Fruit fly (Drosophila melanogaster) ovary, adult (tissue): ENCODE data around the gene CG7275.

Experiments
- CG17801 ChIP-seq: fragments of 200-800 bp; optimal IDR thresholded peaks from 2 replicates; lab custom pipeline; 2019; ENCODE audit warnings: missing biosample characterization, mild to moderate bottlenecking, missing genetic modification characterization, moderate library complexity; ENCODE audit not compliant: partially characterized antibody

Gene CG7275

DNA sequence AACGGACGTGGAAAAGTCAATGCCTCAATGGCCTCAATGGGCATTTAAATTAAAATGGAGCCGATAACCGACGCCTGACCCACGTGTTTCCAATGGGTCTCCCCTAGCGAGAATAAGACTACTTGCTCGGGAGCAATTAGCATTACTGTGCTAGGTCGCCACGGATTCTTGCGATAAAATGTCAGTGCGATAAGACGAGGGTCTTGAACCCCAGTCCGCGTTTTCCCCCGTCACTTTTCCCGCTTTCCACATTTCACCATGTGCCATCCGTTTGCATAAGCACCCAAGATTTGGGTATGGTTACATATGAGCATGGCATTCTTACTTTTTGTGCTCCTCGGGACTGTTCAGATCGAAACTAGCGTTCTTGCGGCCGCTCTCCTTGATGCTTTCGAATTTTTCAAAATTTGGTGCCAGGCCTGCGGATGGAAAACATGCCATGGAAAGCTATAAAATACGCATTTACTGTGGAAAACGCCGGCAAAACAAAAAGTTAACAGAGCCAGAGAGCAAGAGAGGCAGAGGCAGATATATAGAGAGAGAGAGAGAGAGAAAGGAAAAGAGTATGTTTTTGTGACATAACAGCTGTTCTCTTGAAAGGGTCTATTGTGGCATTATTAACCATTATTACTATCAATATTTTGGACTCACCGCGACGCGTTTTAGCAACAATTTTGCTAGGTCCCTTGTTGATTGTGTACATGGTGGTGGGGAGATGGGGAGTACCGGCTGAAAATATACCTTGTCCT lies 8.6 kb downstream of the CG7275 start:
- TF ChIP-seq CG17801 (GFP tag; lab: Kevin White, UChicago) = no peak

DNA sequence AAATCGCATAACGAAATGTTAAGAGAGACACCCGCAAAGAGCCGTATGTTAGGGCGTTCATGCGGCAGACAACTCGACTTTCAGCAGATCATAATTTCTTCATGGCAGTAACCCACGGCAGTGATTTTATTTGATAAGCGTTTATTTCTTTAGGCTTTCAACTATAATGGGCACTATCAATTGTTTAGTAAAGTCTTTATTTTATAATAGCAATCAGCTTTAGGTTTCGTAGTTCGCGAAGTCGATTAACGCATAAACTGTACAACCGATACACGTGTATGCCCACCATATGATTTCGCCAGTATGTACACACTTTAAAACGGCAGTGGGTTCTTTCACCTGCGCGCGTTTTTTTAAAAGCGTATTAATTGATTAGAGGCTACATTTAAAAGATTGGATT lies 9.5 kb downstream of the CG7275 start, which contains the start of gene CG7841:
CG7841 (minus strand) TSS at position 20 of the 400 bp plus-strand sequence.
- peak; percentile 99 for TF ChIP-seq CG17801 (GFP tag; lab: Kevin White, UChicago)

DNA sequence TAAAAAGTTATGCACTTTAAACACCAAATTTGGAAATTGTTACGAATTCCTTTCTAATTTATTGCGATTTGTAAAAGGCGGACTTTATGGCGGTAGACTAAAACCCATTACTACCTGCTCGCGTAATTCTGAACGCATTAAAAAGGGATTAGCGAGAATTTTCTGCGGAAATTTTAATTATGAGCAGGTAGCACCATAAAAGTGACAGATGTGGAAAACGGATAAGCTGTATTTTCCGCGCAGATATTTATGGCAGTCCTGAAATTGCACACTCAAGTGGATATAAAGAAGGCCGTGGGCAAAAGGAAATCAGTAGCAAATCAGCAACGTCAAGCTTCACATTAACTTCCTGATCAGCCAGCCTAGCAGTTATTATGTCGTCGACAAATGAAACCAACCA lies 10.0 kb downstream of the CG7275 start, which contains the start of gene Z600:
Z600 (plus strand) TSS at position 312 of the 400 bp plus-strand sequence.
- TF ChIP-seq CG17801 (GFP tag; lab: Kevin White, UChicago) = no peak

DNA sequence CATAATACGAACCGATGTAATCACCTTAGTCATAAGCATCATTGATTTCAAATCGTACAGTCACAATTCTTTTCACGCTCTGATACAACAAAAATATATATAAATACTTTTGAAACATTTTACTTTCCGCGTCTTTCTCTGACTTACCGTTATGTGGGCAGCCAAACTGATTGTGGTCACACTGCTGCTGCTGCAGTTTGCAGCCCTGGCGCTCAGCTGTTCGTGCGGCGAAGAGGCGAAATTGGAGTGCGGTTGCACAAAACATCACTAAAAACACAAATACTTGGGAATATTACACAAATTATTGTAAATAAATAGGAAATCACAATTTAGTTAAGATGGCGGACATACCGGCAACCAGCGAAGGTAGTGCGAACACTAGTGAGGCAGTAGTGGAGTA lies 10.6 kb downstream of the CG7275 start, which contains the start of the genes gdl and gdl-ORF39:
gdl (plus strand) TSS at position 48 of the 400 bp plus-strand sequence.
gdl-ORF39 (plus strand) TSS at position 48 of the 400 bp plus-strand sequence.
- no peak for TF ChIP-seq CG17801 (GFP tag; lab: Kevin White, UChicago)

DNA sequence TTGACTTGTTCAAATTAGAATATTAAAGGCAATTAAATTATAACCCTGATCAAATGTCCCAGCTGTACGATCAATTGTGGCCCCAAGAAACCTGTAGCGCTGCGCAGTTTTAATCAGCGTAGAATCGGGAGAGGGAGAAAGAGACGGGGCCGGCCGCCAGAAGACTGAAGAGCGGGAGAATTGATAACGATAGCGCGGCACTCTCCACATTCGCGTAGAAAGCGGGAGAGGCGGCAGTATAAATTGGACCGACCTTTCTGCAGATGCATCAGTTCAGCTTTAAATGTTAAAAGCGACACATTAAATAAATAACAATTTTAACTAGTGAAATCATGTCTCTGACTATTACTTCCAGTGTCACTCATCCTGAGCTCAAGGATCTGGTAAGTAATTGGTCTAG lies 12.0 kb downstream of the CG7275 start, which contains the start of gene MsrA:
MsrA (plus strand) TSS at position 266 of the 400 bp plus-strand sequence.
- peak; percentile 36 for TF ChIP-seq CG17801 (GFP tag; lab: Kevin White, UChicago)

DNA sequence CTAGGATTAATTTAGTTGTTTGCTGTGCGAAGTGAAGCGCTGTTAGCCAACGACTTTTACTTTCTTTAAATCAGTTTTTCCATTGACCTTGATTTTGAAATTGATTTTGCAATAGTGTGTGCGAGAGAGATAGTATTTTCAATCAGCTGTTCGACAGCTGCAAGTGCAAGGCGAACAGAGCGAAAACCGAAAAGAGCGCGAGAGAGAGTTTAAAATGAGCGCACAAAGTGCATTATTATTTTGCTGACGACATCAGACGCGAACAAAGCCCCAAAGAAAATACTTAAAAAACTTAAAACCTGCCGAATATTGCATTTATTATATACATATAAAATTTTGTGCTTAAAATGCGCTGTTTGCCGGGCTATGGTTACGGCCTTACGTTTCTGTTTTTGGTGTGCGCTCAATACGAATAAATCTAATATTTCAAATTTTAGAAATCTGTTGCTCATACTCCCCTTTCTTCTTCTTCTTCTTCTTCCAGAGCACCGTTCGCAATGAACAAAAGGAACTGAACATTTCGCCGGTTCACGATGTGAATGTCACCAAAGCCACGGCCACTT lies 13.0 kb downstream of the CG7275 start:
- TF ChIP-seq CG17801 (GFP tag; lab: Kevin White, UChicago) = peak; percentile 56

DNA sequence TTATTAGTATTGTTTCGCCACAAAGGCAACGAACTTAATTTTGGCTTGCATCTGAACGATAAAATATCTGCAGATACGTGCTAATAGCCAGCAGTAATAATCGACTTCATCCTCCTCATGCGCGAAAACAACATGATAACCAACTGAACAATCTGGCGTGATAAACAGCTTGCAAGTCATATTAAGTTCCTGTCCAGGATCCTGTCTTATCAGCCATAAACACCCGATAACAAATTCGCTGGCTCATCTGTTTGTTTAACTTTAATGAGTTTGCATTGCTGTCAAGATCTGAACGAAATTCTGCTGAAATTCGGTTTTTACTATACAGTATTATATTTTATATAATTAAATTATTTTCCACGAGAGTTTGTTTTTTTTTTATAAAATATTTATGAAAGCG lies 14.5 kb downstream of the CG7275 start:
- TF ChIP-seq CG17801 (GFP tag; lab: Kevin White, UChicago) = no peak

DNA sequence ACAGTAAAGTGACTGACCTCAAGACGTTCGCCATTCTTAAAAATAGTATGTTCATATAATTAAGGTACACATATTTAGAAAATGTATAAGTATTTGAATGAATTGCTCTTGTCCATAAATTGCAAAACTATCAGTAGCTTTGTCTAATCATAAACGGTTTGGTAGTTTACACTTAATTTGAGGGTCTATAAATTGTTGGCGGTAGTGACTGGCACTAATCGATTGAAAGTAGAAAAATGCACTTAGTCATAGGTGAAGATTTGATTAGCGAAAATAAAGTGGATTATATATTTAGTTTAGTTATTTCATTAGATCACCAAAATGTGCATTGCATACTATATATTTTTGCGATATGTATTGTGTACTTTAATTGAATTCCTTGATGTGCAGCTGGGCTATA lies 15.0 kb downstream of the CG7275 start:
- no peak for TF ChIP-seq CG17801 (GFP tag; lab: Kevin White, UChicago)

DNA sequence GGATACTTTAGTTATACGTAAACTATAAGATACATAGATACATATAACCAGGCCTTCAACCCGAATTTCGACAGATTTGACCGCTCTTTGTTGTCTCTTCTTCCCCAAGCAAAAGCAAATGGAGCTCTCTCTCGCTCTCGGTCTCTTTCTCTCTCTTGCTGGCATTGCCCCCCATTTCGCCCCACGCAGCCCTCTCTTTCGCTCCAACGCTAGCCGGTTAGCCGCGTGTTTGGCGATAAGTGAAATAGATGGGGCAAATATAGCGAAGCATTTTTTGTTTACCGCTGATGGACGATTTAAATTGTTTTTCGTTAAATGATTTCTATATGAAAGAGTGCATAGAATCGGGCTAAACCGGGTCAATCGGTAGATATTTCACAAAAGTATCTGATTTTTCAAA lies 15.6 kb downstream of the CG7275 start:
- TF ChIP-seq CG17801 (GFP tag; lab: Kevin White, UChicago) = no peak

DNA sequence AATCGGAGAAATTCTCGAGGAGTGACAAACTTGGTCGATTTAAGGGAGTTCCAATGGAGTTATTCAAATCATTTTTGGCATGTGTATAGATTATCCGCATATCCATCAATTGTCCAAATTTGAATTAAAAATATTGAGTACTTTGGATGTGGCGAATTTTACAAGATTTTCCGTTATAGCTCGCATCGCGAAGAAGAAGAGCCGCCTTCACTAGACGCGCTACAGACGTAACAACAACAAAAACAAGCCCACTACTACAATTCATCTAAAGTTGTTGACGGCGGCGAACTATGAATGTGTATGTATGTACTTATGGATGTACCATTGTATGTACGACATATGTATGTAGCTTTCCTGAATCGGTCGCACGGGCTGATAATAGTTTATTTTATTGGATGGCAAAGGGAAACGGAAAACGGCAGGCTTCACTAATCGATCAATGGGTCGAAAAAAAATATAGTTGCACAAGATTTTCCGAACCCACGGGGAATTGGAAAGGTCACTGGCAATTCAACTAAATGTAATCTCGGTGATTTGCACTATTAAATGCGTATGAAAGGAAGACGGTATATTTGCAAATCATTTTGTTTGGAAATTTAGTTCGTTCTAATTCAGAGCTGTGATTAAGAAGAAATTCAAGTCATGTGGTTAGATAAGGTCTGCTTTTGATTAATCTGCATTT lies 16.2 kb downstream of the CG7275 start:
- TF ChIP-seq CG17801 (GFP tag; lab: Kevin White, UChicago) = no peak

DNA sequence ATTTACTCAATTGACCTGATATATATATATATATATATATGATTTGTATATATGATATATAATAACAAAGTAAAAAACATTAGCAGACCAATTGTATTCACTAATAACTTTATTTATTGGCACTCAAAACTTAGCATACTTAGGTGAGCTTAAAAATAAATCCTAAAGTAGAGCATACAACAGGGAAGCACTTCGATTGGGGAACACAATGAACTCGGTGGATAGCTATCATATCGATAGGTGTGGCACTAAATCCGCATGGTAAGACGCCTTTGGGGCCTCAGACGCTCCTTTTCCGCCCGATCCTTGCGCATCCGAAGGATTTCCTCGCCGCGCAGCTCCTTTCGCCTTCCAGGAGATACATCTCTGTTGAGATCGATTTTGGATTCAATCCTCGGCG lies 17.7 kb downstream of the CG7275 start:
- TF ChIP-seq CG17801 (GFP tag; lab: Kevin White, UChicago) = no peak

DNA sequence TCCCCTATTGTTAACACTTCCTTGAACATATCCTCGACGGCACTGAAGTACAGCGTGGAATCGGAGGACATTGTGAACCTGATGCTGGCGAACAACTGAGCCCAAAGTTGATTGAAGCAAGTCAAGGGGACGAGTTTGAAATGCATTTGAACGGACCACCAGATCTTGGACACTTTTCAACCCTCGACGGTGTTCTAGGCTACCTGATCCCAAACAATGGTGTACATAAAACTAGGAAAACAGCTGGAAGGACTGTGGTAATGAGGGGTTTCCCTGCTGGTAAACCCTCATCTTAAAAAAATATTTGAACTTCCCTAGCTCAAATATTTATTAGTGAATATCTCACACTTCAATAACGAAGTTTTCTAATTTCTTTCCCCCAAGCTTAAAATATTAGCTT lies 18.2 kb downstream of the CG7275 start, which contains the start of gene CG13454:
CG13454 (minus strand) TSS at position 101 of the 400 bp plus-strand sequence.
- no peak for TF ChIP-seq CG17801 (GFP tag; lab: Kevin White, UChicago)

DNA sequence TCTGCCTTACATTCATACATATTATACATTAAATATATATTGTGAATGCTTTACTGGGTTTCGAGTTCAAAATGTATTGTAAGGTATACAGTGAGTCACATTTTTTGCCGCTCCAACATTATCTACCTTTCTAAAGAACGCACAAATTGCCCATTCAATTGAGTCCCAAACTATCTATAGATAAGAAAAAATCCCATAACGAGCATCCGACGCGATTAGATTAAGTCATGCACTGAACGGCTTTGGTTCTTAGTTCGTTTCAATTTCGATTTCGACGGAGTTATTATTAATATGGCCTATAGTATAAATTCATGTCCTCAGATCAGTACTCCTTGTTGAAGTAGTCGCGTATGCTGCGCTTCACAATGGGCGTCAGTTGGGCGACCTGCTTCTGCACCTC lies 18.7 kb downstream of the CG7275 start:
- no peak for TF ChIP-seq CG17801 (GFP tag; lab: Kevin White, UChicago)

DNA sequence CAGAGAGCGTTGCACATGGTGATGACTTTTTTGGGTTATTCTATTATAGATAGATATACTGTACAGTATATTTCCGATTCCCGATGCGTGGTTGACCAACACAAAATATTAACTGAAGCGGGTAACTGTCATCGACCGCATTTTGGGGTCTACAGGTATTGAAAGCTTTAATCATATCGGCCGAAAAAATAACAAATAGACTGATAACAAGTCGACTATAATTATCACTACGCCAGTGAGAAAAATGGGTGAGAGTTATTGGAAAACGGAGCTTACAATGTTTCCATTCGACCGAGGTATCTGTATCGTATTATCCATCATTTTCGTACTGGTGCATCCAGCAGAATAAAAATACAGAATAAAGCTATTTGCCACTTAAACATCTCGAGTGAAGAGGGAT lies 19.6 kb downstream of the CG7275 start:
- no peak for TF ChIP-seq CG17801 (GFP tag; lab: Kevin White, UChicago)

DNA sequence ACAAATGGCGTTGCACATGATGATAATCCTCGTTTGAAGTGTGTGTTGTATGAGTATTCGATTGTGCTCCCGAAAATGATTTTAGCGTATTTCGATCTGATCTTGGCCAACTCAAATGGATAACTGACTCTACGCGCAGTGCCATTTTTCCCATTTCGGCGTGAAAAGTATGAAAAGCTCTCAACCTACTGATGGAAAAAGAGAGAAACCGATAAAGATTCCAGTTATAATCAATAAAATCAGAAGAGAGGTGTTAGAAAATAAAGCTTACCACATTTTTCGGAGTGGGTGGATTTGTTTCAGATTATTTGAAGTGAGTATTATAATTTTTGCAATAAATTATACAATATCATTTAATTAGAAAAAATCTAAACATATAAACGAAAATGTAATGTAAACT lies 20.7 kb downstream of the CG7275 start, which contains the start of gene mex1:
mex1 (minus strand) TSS at position 101 of the 400 bp plus-strand sequence.
- TF ChIP-seq CG17801 (GFP tag; lab: Kevin White, UChicago) = no peak
